Worm (Caenorhabditis elegans) whole organism, young adult: ENCODE data around the gene C16D9.5.

Experiments
- T07F8.4 ChIP-seq: sonication (generic microtip); optimal IDR thresholded peaks from 2 replicates; lab custom pipeline; 2016; ENCODE audit warnings: mild to moderate bottlenecking, missing genetic modification characterization, moderate library complexity, missing compliant biosample characterization
- ets-4 ChIP-seq: fragments of 200-800 bp; sonication (Bioruptor generic); optimal IDR thresholded peaks from 2 replicates; lab custom pipeline; 2018; ENCODE audit warnings: mild to moderate bottlenecking, missing genetic modification characterization, missing compliant biosample characterization
- hlh-26 ChIP-seq: fragments of 200-800 bp; sonication (Bioruptor generic); conservative IDR thresholded peaks from 2 replicates; pipeline ENCODE4 v1.3.6; 2022; ENCODE audit warnings: missing genetic modification reagents, missing genetic modification characterization, missing compliant biosample characterization
- lsy-27 ChIP-seq: sonication (generic microtip); optimal IDR thresholded peaks from 2 replicates; lab custom pipeline; 2017; ENCODE audit warnings: missing genetic modification characterization, mild to moderate bottlenecking, missing compliant biosample characterization, antibody characterized with exemption, missing genotype, borderline replicate concordance; ENCODE audit not compliant: insufficient read depth
- nfya-1 ChIP-seq: sonication (generic microtip); optimal IDR thresholded peaks from 2 replicates; lab custom pipeline; 2017; ENCODE audit warnings: antibody characterized with exemption, missing compliant biosample characterization, missing genetic modification characterization, borderline replicate concordance; ENCODE audit not compliant: insufficient read depth
- nfyb-1 ChIP-seq: fragments of 200-800 bp; sonication (Bioruptor generic); IDR thresholded peaks from 2 replicates; pipeline ENCODE4 v1.3.6; 2022; ENCODE audit warnings: missing genetic modification reagents, missing genetic modification characterization, missing compliant biosample characterization
- repo-1 ChIP-seq: sonication (generic microtip); optimal IDR thresholded peaks from 2 replicates; lab custom pipeline; 2017; ENCODE audit warnings: mild to moderate bottlenecking, missing genetic modification characterization, missing compliant biosample characterization
- unc-130 ChIP-seq: sonication (generic microtip); optimal IDR thresholded peaks from 2 replicates; lab custom pipeline; 2016; ENCODE audit warnings: missing genetic modification reagents, missing genetic modification characterization, missing compliant biosample characterization
- ztf-22 ChIP-seq: fragments of 200-800 bp; sonication (Bioruptor generic); optimal IDR thresholded peaks from 2 replicates; lab custom pipeline; 2018; ENCODE audit warnings: mild to moderate bottlenecking, missing genetic modification characterization, moderate library complexity, missing compliant biosample characterization
- ztf-26 ChIP-seq: sonication (generic microtip); optimal IDR thresholded peaks from 2 replicates; lab custom pipeline; 2017; ENCODE audit warnings: missing genetic modification characterization, missing compliant biosample characterization
- ztf-6 ChIP-seq: fragments of 200-800 bp; sonication (Bioruptor generic); IDR thresholded peaks from 2 replicates; pipeline ENCODE4 v1.3.6; 2022; ENCODE audit warnings: missing genetic modification reagents, missing genetic modification characterization, missing compliant biosample characterization

ce11 chrV:8206931-8207330 is 38.4 kb downstream of the C16D9.5 start, which contains the start of gene timp-1:
- TF ChIP-seq ztf-22 (no peak), ztf-6 (GFP tag; lab: Robert Waterston, UW) (no peak), ets-4 (GFP tag; lab: Kevin White, UChicago) (no peak), ztf-26 (tag; lab: Kevin White, UChicago) (no peak), nfyb-1 (GFP tag; lab: Robert Waterston, UW) (no peak), T07F8.4 (tag; lab: Kevin White, UChicago) (no peak), repo-1 (no peak), lsy-27 (tag; lab: Kevin White, UChicago) (no peak), hlh-26 (GFP tag; lab: Robert Waterston, UW) (no peak), unc-130 (GFP tag; lab: Kevin White, UChicago) (no peak), nfya-1 (tag; lab: Kevin White, UChicago) (no peak)
